Worm (Caenorhabditis elegans): ENCODE results near the gene Y32F6A.4.
A peak's percentile ranks its signal among the peaks of the same experiment; 100 is the strongest.

Gene Y32F6A.4

DNA sequence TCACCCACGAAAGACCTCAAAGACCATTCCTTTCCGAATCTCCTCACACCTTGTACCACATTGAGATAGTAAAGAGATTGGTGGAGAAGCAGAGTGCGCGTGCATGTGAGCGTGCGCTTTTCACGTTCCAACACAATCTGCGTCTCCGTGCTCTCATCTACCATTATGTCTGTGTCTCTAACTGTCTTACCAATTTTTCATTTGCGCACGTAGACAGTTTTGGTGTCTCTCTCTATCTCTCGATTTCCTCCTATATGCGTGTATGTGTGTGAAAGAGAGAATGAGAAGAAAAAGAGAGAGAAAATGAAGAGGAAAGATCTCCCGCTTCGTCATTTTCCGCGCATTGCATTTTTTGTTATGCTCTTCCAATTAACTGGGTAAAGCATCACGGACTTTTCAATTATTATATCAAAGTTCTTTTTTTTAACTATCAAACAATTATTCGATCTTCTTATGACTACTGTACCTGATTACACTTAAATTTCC, 32.8 kb upstream of the Y32F6A.4 start:
- TF ChIP-seq ets-5 (GFP tag; IDR thresholded peaks at IDR 0.05) (no peak), nhr-28 (tag; optimal IDR thresholded peaks at IDR 0.05) (no peak), nhr-84 (tag; optimal IDR thresholded peaks at IDR 0.05) (no peak), fkh-10 (GFP tag; optimal IDR thresholded peaks at IDR 0.05) (peak; percentile 95), lin-13 (GFP tag; optimal IDR thresholded peaks at IDR 0.05) (peak; percentile 89), nhr-20 (tag; optimal IDR thresholded peaks at IDR 0.05) (peak; percentile 98), zag-1 (tag; optimal IDR thresholded peaks at IDR 0.05) (peak; percentile 93), lin-39 (tag; optimal IDR thresholded peaks at IDR 0.05) (peak; percentile 55), alr-1 (tag; optimal IDR thresholded peaks at IDR 0.05; ENCODE audit: borderline replicate concordance) (no peak), ztf-11 (tag; optimal IDR thresholded peaks at IDR 0.05) (peak in 1 of 2 experiments; percentile 46), lin-15B (tag; optimal IDR thresholded peaks at IDR 0.05) (peak; percentile 39), ceh-90 (tag; optimal IDR thresholded peaks at IDR 0.05) (peak; percentile 9), pax-3 (tag; optimal IDR thresholded peaks at IDR 0.05) (peak; percentile 90), skn-1 (tag; optimal IDR thresholded peaks at IDR 0.05) (peak; percentile 77), zip-4 (GFP tag; optimal IDR thresholded peaks at IDR 0.05) (peak; percentile 56), egl-13 (tag; optimal IDR thresholded peaks at IDR 0.05) (peak; percentile 93), lin-35 (GFP tag; optimal IDR thresholded peaks at IDR 0.05) (peak; percentile 85 to 88), tbx-2 (tag; optimal IDR thresholded peaks at IDR 0.05) (peak; percentile 95), rnt-1 (tag; optimal IDR thresholded peaks at IDR 0.05) (peak; percentile 89), fos-1 (tag; optimal IDR thresholded peaks at IDR 0.05) (peak; percentile 95), nhr-90 (tag; optimal IDR thresholded peaks at IDR 0.05; ENCODE audit: poor library complexity) (peak; percentile 90), ceh-82 (tag; optimal IDR thresholded peaks at IDR 0.05) (peak; percentile 93 to 95 (median 94)), F16B12.6 (tag; optimal IDR thresholded peaks at IDR 0.05) (peak; percentile 24), nhr-47 (tag; optimal IDR thresholded peaks at IDR 0.05) (peak; percentile 95), dsc-1 (tag; optimal IDR thresholded peaks at IDR 0.05) (peak; percentile 92), dpl-1 (GFP tag; optimal IDR thresholded peaks at IDR 0.05) (peak; percentile 62 to 71 (median 64)), nhr-85 (tag) (peak; percentile 99), unc-86 (tag; optimal IDR thresholded peaks at IDR 0.05) (peak; percentile 95), lin-14 (GFP tag; optimal IDR thresholded peaks at IDR 0.05) (peak; percentile 100), sox-4 (tag; optimal IDR thresholded peaks at IDR 0.05) (peak; percentile 80), hlh-4 (tag; optimal IDR thresholded peaks at IDR 0.05) (no peak), lsy-2 (tag; optimal IDR thresholded peaks at IDR 0.05) (peak; percentile 85 to 93), sup-37 (GFP tag; optimal IDR thresholded peaks at IDR 0.05) (peak; percentile 15), irx-1 (tag; optimal IDR thresholded peaks at IDR 0.05) (peak; percentile 84), elt-3 (tag; optimal IDR thresholded peaks at IDR 0.05) (peak in 4 of 6 experiments; percentile 90 to 97 (median 93)), xbp-1 (tag; optimal IDR thresholded peaks at IDR 0.05) (peak; percentile 86), ama-1 (optimal IDR thresholded peaks at IDR 0.05) (peak; percentile 76), ces-1 (GFP tag; optimal IDR thresholded peaks at IDR 0.05) (peak; percentile 26), isw-1 (GFP tag; IDR thresholded peaks at IDR 0.05) (peak; percentile 76), mef-2 (tag; optimal IDR thresholded peaks at IDR 0.05) (peak; percentile 70), aha-1 (tag; optimal IDR thresholded peaks at IDR 0.05) (peak; percentile 100), vab-15 (tag; optimal IDR thresholded peaks at IDR 0.05) (peak; percentile 67), fkh-4 (tag; optimal IDR thresholded peaks at IDR 0.05; ENCODE audit: borderline replicate concordance) (no peak), C04F5.9 (tag; optimal IDR thresholded peaks at IDR 0.05) (peak; percentile 50), ztf-4 (tag; optimal IDR thresholded peaks at IDR 0.05) (peak; percentile 96), pqm-1 (tag; optimal IDR thresholded peaks at IDR 0.05) (peak; percentile 38), mep-1 (tag; optimal IDR thresholded peaks at IDR 0.05) (peak; percentile 95), jun-1 (tag; optimal IDR thresholded peaks at IDR 0.05) (peak; percentile 92), unc-98 (GFP tag; IDR thresholded peaks at IDR 0.05) (no peak; the same call in 1 of the 2 replicates), mab-9 (GFP tag; IDR thresholded peaks at IDR 0.05) (peak; percentile 80), nhr-12 (tag; optimal IDR thresholded peaks at IDR 0.05) (no peak), Y116A8C.19 (tag; optimal IDR thresholded peaks at IDR 0.05; ENCODE audit: borderline replicate concordance) (no peak), grh-1 (GFP tag; IDR thresholded peaks at IDR 0.05) (peak; percentile 74)
